Worm (Caenorhabditis elegans) whole organism, midembryonic: Measurements from ENCODE around the gene R02E12.5.

ENCODE experiments used
- T22C8.4 ChIP-seq: fragments of 200-800 bp; sonication (Bioruptor generic); IDR thresholded peaks from 2 replicates; pipeline ENCODE4 v1.3.6; 2022; ENCODE audit warnings: missing genetic modification characterization, missing compliant biosample characterization
- cog-1 ChIP-seq: sonication (generic microtip); optimal IDR thresholded peaks from 2 replicates; lab custom pipeline; 2016; ENCODE audit warnings: missing genetic modification characterization, missing compliant biosample characterization
- flt-1 ChIP-seq: fragments of 200-800 bp; sonication (Bioruptor generic); IDR thresholded peaks from 2 replicates; pipeline ENCODE4 v1.3.6; 2022; ENCODE audit warnings: missing genetic modification characterization, missing compliant biosample characterization
- klf-2 ChIP-seq: fragments of 200-800 bp; sonication (Bioruptor generic); conservative IDR thresholded peaks from 2 replicates; pipeline ENCODE4 v1.3.6; 2022; ENCODE audit warnings: missing genetic modification reagents, missing genetic modification characterization, missing compliant biosample characterization
- med-1 ChIP-seq: sonication (generic microtip); optimal IDR thresholded peaks from 2 replicates; lab custom pipeline; 2017; ENCODE audit warnings: missing genetic modification characterization, mild to moderate bottlenecking, missing compliant biosample characterization, antibody characterized with exemption, missing genetic modification reagents; ENCODE audit not compliant: insufficient read depth
- ref-1 ChIP-seq: fragments of 200-800 bp; sonication (Bioruptor generic); conservative IDR thresholded peaks from 2 replicates; pipeline ENCODE4 v1.3.6; 2022; ENCODE audit warnings: missing genetic modification reagents, missing genetic modification characterization, missing compliant biosample characterization
- tab-1 ChIP-seq: fragments of 200-800 bp; sonication (Bioruptor generic); IDR thresholded peaks from 2 replicates; pipeline ENCODE4 v1.3.6; 2022; ENCODE audit warnings: missing genetic modification characterization, missing compliant biosample characterization
- ztf-23 ChIP-seq: fragments of 200-800 bp; sonication (Bioruptor generic); IDR thresholded peaks from 2 replicates; pipeline ENCODE4 v1.3.6; 2022; ENCODE audit warnings: missing genetic modification reagents, missing genetic modification characterization, missing compliant biosample characterization
- ztf-29 ChIP-seq: fragments of 200-800 bp; sonication (Bioruptor generic); IDR thresholded peaks from 2 replicates; pipeline ENCODE4 v1.3.6; 2022; ENCODE audit warnings: missing genetic modification reagents, missing genetic modification characterization, missing compliant biosample characterization

R02E12.5 gene

ce11 chrX:3997040-3997439 is at the start of gene R02E12.5:
R02E12.5 (plus strand) TSS chrX:3997340.
- no peak for TF ChIP-seq ztf-29 (GFP tag; lab: Robert Waterston, UW)
- no peak for TF ChIP-seq cog-1 (tag; lab: Kevin White, UChicago)
- no peak for TF ChIP-seq ref-1 (GFP tag; lab: Robert Waterston, UW)
- no peak for TF ChIP-seq med-1 (GFP tag; lab: Kevin White, UChicago)
- TF ChIP-seq klf-2 (GFP tag; lab: Robert Waterston, UW): no peak
- TF ChIP-seq ztf-23: no peak
- TF ChIP-seq tab-1 (GFP tag; lab: Robert Waterston, UW): no peak
- TF ChIP-seq T22C8.4 (GFP tag; lab: Robert Waterston, UW): no peak
- no peak for TF ChIP-seq flt-1 (GFP tag; lab: Robert Waterston, UW)

ce11 chrX:3949026-3949425 is 48.1 kb upstream of the R02E12.5 start:
- no peak for TF ChIP-seq ref-1 (GFP tag; lab: Robert Waterston, UW)
- no peak for TF ChIP-seq klf-2 (GFP tag; lab: Robert Waterston, UW)
- TF ChIP-seq cog-1 (tag; lab: Kevin White, UChicago): no peak
- TF ChIP-seq ztf-23: no peak
- TF ChIP-seq ztf-29 (GFP tag; lab: Robert Waterston, UW): no peak
- no peak for TF ChIP-seq T22C8.4 (GFP tag; lab: Robert Waterston, UW)

- no peak for TF ChIP-seq ref-1 (GFP tag; lab: Robert Waterston, UW)
- TF ChIP-seq tab-1 (GFP tag; lab: Robert Waterston, UW): no peak
- no peak for TF ChIP-seq ztf-23
- no peak for TF ChIP-seq cog-1 (tag; lab: Kevin White, UChicago)
- TF ChIP-seq flt-1 (GFP tag; lab: Robert Waterston, UW): no peak
- no peak for TF ChIP-seq klf-2 (GFP tag; lab: Robert Waterston, UW)
- TF ChIP-seq ztf-29 (GFP tag; lab: Robert Waterston, UW): no peak
- TF ChIP-seq med-1 (GFP tag; lab: Kevin White, UChicago): no peak
- TF ChIP-seq T22C8.4 (GFP tag; lab: Robert Waterston, UW): no peak
These were observed 47.4 kb upstream of the R02E12.5 start for ce11 chrX:3949763-3950162.

ce11 chrX:3952737-3953136 is 44.4 kb upstream of the R02E12.5 start:
- TF ChIP-seq klf-2 (GFP tag; lab: Robert Waterston, UW) (no peak), ztf-23 (no peak), T22C8.4 (GFP tag; lab: Robert Waterston, UW) (no peak), cog-1 (tag; lab: Kevin White, UChicago) (no peak), ztf-29 (GFP tag; lab: Robert Waterston, UW) (no peak), ref-1 (GFP tag; lab: Robert Waterston, UW) (no peak), tab-1 (GFP tag; lab: Robert Waterston, UW) (no peak), flt-1 (GFP tag; lab: Robert Waterston, UW) (no peak), med-1 (GFP tag; lab: Kevin White, UChicago) (no peak)

- TF ChIP-seq ztf-23 (no peak), klf-2 (GFP tag; lab: Robert Waterston, UW) (no peak), flt-1 (GFP tag; lab: Robert Waterston, UW) (no peak), cog-1 (tag; lab: Kevin White, UChicago) (no peak), tab-1 (GFP tag; lab: Robert Waterston, UW) (no peak), med-1 (GFP tag; lab: Kevin White, UChicago) (no peak), T22C8.4 (GFP tag; lab: Robert Waterston, UW) (no peak), ref-1 (GFP tag; lab: Robert Waterston, UW) (no peak), ztf-29 (GFP tag; lab: Robert Waterston, UW) (no peak)
These were observed 39.5 kb upstream of the R02E12.5 start for ce11 chrX:3957475-3958204.

- TF ChIP-seq klf-2 (GFP tag; lab: Robert Waterston, UW) (no peak), ztf-23 (no peak), flt-1 (GFP tag; lab: Robert Waterston, UW) (no peak), ref-1 (GFP tag; lab: Robert Waterston, UW) (no peak), cog-1 (tag; lab: Kevin White, UChicago) (no peak), T22C8.4 (GFP tag; lab: Robert Waterston, UW) (no peak), tab-1 (GFP tag; lab: Robert Waterston, UW) (no peak), med-1 (GFP tag; lab: Kevin White, UChicago) (no peak), ztf-29 (GFP tag; lab: Robert Waterston, UW) (no peak)
These were observed 38.9 kb upstream of the R02E12.5 start, which contains the start of gene lin-18 for ce11 chrX:3958252-3958651. lin-18 (plus strand) TSS chrX:3958552.

- TF ChIP-seq T22C8.4 (GFP tag; lab: Robert Waterston, UW) (no peak), ref-1 (GFP tag; lab: Robert Waterston, UW) (no peak), cog-1 (tag; lab: Kevin White, UChicago) (no peak), klf-2 (GFP tag; lab: Robert Waterston, UW) (no peak), ztf-23 (no peak), ztf-29 (GFP tag; lab: Robert Waterston, UW) (no peak), flt-1 (GFP tag; lab: Robert Waterston, UW) (no peak), tab-1 (GFP tag; lab: Robert Waterston, UW) (no peak), med-1 (GFP tag; lab: Kevin White, UChicago) (no peak)
These were observed 37.9 kb upstream of the R02E12.5 start for ce11 chrX:3959221-3959620.

- no peak for TF ChIP-seq ztf-23
These were observed 36.8 kb upstream of the R02E12.5 start for ce11 chrX:3960345-3960744.

ce11 chrX:3966332-3966731 is 30.8 kb upstream of the R02E12.5 start, which contains the start of gene C16B8.2:
C16B8.2 (minus strand) TSS chrX:3966432.
- TF ChIP-seq med-1 (GFP tag; lab: Kevin White, UChicago) (no peak), flt-1 (GFP tag; lab: Robert Waterston, UW) (no peak), ref-1 (GFP tag; lab: Robert Waterston, UW) (no peak), ztf-23 (no peak)
